Fruit fly (Drosophila melanogaster): Measurements from ENCODE around the gene stx.
"Not testable (repeated sequence)": the region's sequence is repeated elsewhere in the genome, so short reads cannot be mapped to it uniquely, and the experiment has no call there.

Gene stx

dm6 chrX:10661743-10662142 lies 83.0 kb downstream of the stx start, which contains the start of gene Rab9E:
Gene Rab9E, minus strand, starts transcription at chrX:10661843.
- TF ChIP-seq CG15710 (tag; optimal IDR thresholded peaks at IDR 0.05); CG9948 (tag; optimal IDR thresholded peaks at IDR 0.05); CG4496 (GFP tag; IDR thresholded peaks at IDR 0.05): not testable (repeated sequence)

Measured in whole organism, pupa.